Fruit fly (Drosophila melanogaster): Measurements from ENCODE around the gene bnb.

bnb gene

dm6 chrX:18788143-18788745 is 9.2 kb downstream of the bnb start, which contains the start of the genes CG6961 and S6KL (continued):
- TF ChIP-seq Gsc (GFP tag; IDR thresholded peaks at IDR 0.05) (no peak), Trl (optimal IDR thresholded peaks at IDR 0.05) (no peak), Trl (GFP tag; optimal IDR thresholded peaks at IDR 0.05) (no peak), C15 (GFP tag; IDR thresholded peaks at IDR 0.05) (no peak), CG15601 (tag; optimal IDR thresholded peaks at IDR 0.05) (no peak), CG3065 (GFP tag; optimal IDR thresholded peaks at IDR 0.05) (no peak), wek (GFP tag; optimal IDR thresholded peaks at IDR 0.05) (no peak), CG13424 (tag; optimal IDR thresholded peaks at IDR 0.05) (no peak), pnt (GFP tag; optimal IDR thresholded peaks at IDR 0.05) (no peak), Scr (GFP tag; IDR thresholded peaks at IDR 0.05; ENCODE audit: partially characterized antibody) (peak; percentile 87), Fer3 (tag; optimal IDR thresholded peaks at IDR 0.05) (no peak), esg (GFP tag; conservative IDR thresholded peaks at IDR 0.05) (no peak), ro (GFP tag; IDR thresholded peaks at IDR 0.05) (no peak), CG8944 (GFP tag; optimal IDR thresholded peaks at IDR 0.05) (no peak), CG33557 (GFP tag; optimal IDR thresholded peaks at IDR 0.05) (no peak), Lim3 (GFP tag; IDR thresholded peaks at IDR 0.05) (no peak), zen (tag; optimal IDR thresholded peaks at IDR 0.05) (no peak), Rfx (GFP tag; IDR thresholded peaks at IDR 0.05) (peak; percentile 14; the same call in 1 of the 2 replicates), zfh1 (GFP tag; IDR thresholded peaks at IDR 0.05) (no peak), CG6813 (GFP tag; optimal IDR thresholded peaks at IDR 0.05) (no peak), CG5245 (GFP tag; optimal IDR thresholded peaks at IDR 0.05) (no peak), Xbp1 (GFP tag; optimal IDR thresholded peaks at IDR 0.05) (no peak), crol (GFP tag; IDR thresholded peaks at IDR 0.05) (0 out of 2 replicates have a peak, but pooled peaks have one; percentile 8), Xrp1 (GFP tag; IDR thresholded peaks at IDR 0.05) (no peak), ci (GFP tag; IDR thresholded peaks at IDR 0.05) (no peak), CG1602 (GFP tag; optimal IDR thresholded peaks at IDR 0.05) (no peak), Bdp1 (GFP tag; optimal IDR thresholded peaks at IDR 0.05) (no peak), psq (GFP tag; optimal IDR thresholded peaks at IDR 0.05) (no peak), CG8765 (GFP tag; IDR thresholded peaks at IDR 0.05) (no peak), CG2889 (GFP tag; IDR thresholded peaks at IDR 0.05) (no peak), CG30403 (GFP tag; optimal IDR thresholded peaks at IDR 0.05) (no peak), abd-A (tag; optimal IDR thresholded peaks at IDR 0.05) (no peak), CG9876 (GFP tag; optimal IDR thresholded peaks at IDR 0.05) (no peak), cwo (GFP tag; optimal IDR thresholded peaks at IDR 0.05) (no peak), CG14441 (GFP tag; IDR thresholded peaks at IDR 0.05) (no peak), Dip3 (GFP tag; optimal IDR thresholded peaks at IDR 0.05) (no peak), Max (GFP tag; optimal IDR thresholded peaks at IDR 0.05) (no peak), sna (GFP tag; IDR thresholded peaks at IDR 0.05; ENCODE audit: partially characterized antibody) (0 out of 2 replicates have a peak, but pooled peaks have one; percentile 59), hth (optimal IDR thresholded peaks at IDR 0.05) (no peak), yki (optimal IDR thresholded peaks at IDR 0.05) (no peak), lola (GFP tag; optimal IDR thresholded peaks at IDR 0.05) (peak in 2 of 3 experiments; percentile 13 to 88), D19B (GFP tag; optimal IDR thresholded peaks at IDR 0.05) (no peak), CG18011 (GFP tag; optimal IDR thresholded peaks at IDR 0.05) (no peak), Tbp (GFP tag; optimal IDR thresholded peaks at IDR 0.05) (no peak), Oaz (GFP tag; IDR thresholded peaks at IDR 0.05) (no peak), CG12744 (GFP tag; optimal IDR thresholded peaks at IDR 0.05) (no peak), CG31365 (tag; optimal IDR thresholded peaks at IDR 0.05) (no peak), CG13123 (GFP tag; optimal IDR thresholded peaks at IDR 0.05) (no peak), Atf-2 (GFP tag; optimal IDR thresholded peaks at IDR 0.05) (no peak), CG4617 (GFP tag; optimal IDR thresholded peaks at IDR 0.05; ENCODE audit: borderline replicate concordance) (peak; percentile 29), exex (tag; optimal IDR thresholded peaks at IDR 0.05) (no peak), gfzf (GFP tag; optimal IDR thresholded peaks at IDR 0.05) (peak; percentile 78)
